Worm (Caenorhabditis elegans) whole organism, late embryonic: Measurements from ENCODE around the gene C02D5.2.

Experiments
- ahr-1 ChIP-seq: sonication (generic microtip); optimal IDR thresholded peaks from 2 replicates; lab custom pipeline; 2016; ENCODE audit warnings: missing genetic modification characterization, missing compliant biosample characterization
- ceh-19 ChIP-seq: fragments of 200-800 bp; sonication (Bioruptor generic); optimal IDR thresholded peaks from 2 replicates; lab custom pipeline; 2018; ENCODE audit warnings: mild to moderate bottlenecking, missing genetic modification characterization, missing compliant biosample characterization
- ceh-45 ChIP-seq: fragments of 200-800 bp; sonication (Bioruptor generic); IDR thresholded peaks from 2 replicates; pipeline ENCODE4 v1.3.6; 2022; ENCODE audit warnings: missing genetic modification reagents, missing genetic modification characterization, missing compliant biosample characterization
- ref-2 ChIP-seq: sonication (generic microtip); optimal IDR thresholded peaks from 2 replicates; lab custom pipeline; 2016; ENCODE audit warnings: missing genetic modification characterization, missing compliant biosample characterization
- unc-55 ChIP-seq: sonication (generic microtip); optimal IDR thresholded peaks from 2 replicates; lab custom pipeline; 2017; ENCODE audit warnings: missing biosample characterization, missing genetic modification reagents, missing genetic modification characterization

DNA sequence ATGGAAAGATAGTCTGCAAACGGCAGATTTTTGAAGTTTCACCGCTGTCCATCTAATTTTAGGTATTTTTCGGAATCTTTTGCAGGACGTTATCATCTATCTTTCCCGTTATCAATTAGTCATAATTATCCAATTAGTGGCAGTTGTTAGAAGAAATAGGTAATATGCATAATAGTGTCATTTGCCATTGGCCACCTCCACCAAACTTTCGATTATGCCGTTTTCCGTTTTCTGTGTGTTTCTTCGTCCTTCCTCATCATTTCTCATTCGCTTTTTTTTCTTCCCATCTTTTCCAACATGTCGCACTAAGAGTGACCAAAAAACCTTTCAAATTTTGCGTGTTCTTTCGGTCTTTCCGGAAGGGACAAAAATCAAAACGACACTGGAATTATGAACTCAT, 7.2 kb downstream of the C02D5.2 start:
- no peak for TF ChIP-seq ceh-19
- TF ChIP-seq ahr-1 (tag; lab: Kevin White, UChicago): no peak
- no peak for TF ChIP-seq ref-2 (tag; lab: Kevin White, UChicago)
- TF ChIP-seq unc-55: no peak
- no peak for TF ChIP-seq ceh-45 (GFP tag; lab: Robert Waterston, UW)
